Fruit fly (Drosophila melanogaster): ENCODE data around the gene CG14879.

Gene CG14879

dm6 chr3R:16359098-16359497 lies 10.1 kb upstream of the CG14879 start, which contains the start of gene CG17931 (continued):
- TF ChIP-seq Atf6 (GFP tag; IDR thresholded peaks at IDR 0.05) (no peak), mam (GFP tag; optimal IDR thresholded peaks at IDR 0.05) (no peak), NC2α (GFP tag; optimal IDR thresholded peaks at IDR 0.05) (no peak), sens (GFP tag) (peak; percentile 81), CG1602 (GFP tag; optimal IDR thresholded peaks at IDR 0.05) (no peak), CG13287 (GFP tag; IDR thresholded peaks at IDR 0.05; ENCODE audit: partially characterized antibody) (peak; percentile 52; the same call in 1 of the 2 replicates), br (optimal IDR thresholded peaks at IDR 0.05) (no peak), Optix (GFP tag; IDR thresholded peaks at IDR 0.05) (no peak), Opbp (GFP tag; IDR thresholded peaks at IDR 0.05; ENCODE audit: partially characterized antibody) (peak; percentile 56; the same call in 2 of the 3 replicates), al (GFP tag; IDR thresholded peaks at IDR 0.05) (no peak), Aef1 (GFP tag; IDR thresholded peaks at IDR 0.05) (no peak), CG12769 (tag; optimal IDR thresholded peaks at IDR 0.05) (peak; percentile 14), CG2116 (GFP tag; optimal IDR thresholded peaks at IDR 0.05) (peak; percentile 46), Dfd (GFP tag; optimal IDR thresholded peaks at IDR 0.05) (no peak), CG18262 (tag; optimal IDR thresholded peaks at IDR 0.05) (no peak), zen2 (GFP tag; IDR thresholded peaks at IDR 0.05; ENCODE audit: partially characterized antibody) (no peak), crp (GFP tag; optimal IDR thresholded peaks at IDR 0.05) (peak in 1 of 2 experiments; percentile 79), Poxn (GFP tag; IDR thresholded peaks at IDR 0.05) (no peak), Nf-YA (GFP tag; IDR thresholded peaks at IDR 0.05) (no peak), CG8924 (tag; optimal IDR thresholded peaks at IDR 0.05) (peak; percentile 72), Meics (GFP tag; optimal IDR thresholded peaks at IDR 0.05) (no peak), CG1603 (tag; optimal IDR thresholded peaks at IDR 0.05) (peak; percentile 86), D (optimal IDR thresholded peaks at IDR 0.05) (no peak), D (GFP tag; optimal IDR thresholded peaks at IDR 0.05) (no peak), Sin3A (optimal IDR thresholded peaks at IDR 0.05) (peak; percentile 27), disco-r (GFP tag; optimal IDR thresholded peaks at IDR 0.05) (no peak), CG5245 (GFP tag; optimal IDR thresholded peaks at IDR 0.05) (no peak), CG9876 (GFP tag; optimal IDR thresholded peaks at IDR 0.05) (no peak), unc-4 (GFP tag; IDR thresholded peaks at IDR 0.05; ENCODE audit: partially characterized antibody) (no peak), CG10209 (GFP tag; optimal IDR thresholded peaks at IDR 0.05) (no peak), CG10274 (GFP tag; optimal IDR thresholded peaks at IDR 0.05) (no peak), CG4360 (GFP tag; IDR thresholded peaks at IDR 0.05) (no peak), Jarid2 (GFP tag; optimal IDR thresholded peaks at IDR 0.05) (no peak), hbn (GFP tag; IDR thresholded peaks at IDR 0.05; ENCODE audit: partially characterized antibody) (no peak), HLH54F (GFP tag; optimal IDR thresholded peaks at IDR 0.05) (no peak), CG10959 (GFP tag; IDR thresholded peaks at IDR 0.05) (no peak), slp2 (GFP tag; optimal IDR thresholded peaks at IDR 0.05) (no peak), CG10267 (tag; optimal IDR thresholded peaks at IDR 0.05) (peak; percentile 42), E2f2 (GFP tag; IDR thresholded peaks at IDR 0.05) (peak; percentile 91), Hey (tag; optimal IDR thresholded peaks at IDR 0.05) (no peak), CG11093 (GFP tag; IDR thresholded peaks at IDR 0.05) (no peak), amos (GFP tag; IDR thresholded peaks at IDR 0.05; ENCODE audit: partially characterized antibody) (peak; percentile 3; the same call in 1 of the 2 replicates), CG4282 (GFP tag; optimal IDR thresholded peaks at IDR 0.05) (no peak), Eip74EF (GFP tag; optimal IDR thresholded peaks at IDR 0.05) (no peak), grn (GFP tag; optimal IDR thresholded peaks at IDR 0.05) (peak; percentile 8), sqz (GFP tag; optimal IDR thresholded peaks at IDR 0.05) (no peak), grau (tag; optimal IDR thresholded peaks at IDR 0.05) (peak; percentile 37), gcm2 (GFP tag; optimal IDR thresholded peaks at IDR 0.05) (no peak), slbo (GFP tag; IDR thresholded peaks at IDR 0.05) (no peak), CG17361 (GFP tag; IDR thresholded peaks at IDR 0.05) (peak; percentile 35; the same call in 1 of the 3 replicates), CG33557 (GFP tag; optimal IDR thresholded peaks at IDR 0.05) (no peak), org-1 (GFP tag; optimal IDR thresholded peaks at IDR 0.05) (no peak)
